Fruit fly (Drosophila melanogaster): Measurements from ENCODE around the gene Ubr3.

Gene Ubr3

DNA sequence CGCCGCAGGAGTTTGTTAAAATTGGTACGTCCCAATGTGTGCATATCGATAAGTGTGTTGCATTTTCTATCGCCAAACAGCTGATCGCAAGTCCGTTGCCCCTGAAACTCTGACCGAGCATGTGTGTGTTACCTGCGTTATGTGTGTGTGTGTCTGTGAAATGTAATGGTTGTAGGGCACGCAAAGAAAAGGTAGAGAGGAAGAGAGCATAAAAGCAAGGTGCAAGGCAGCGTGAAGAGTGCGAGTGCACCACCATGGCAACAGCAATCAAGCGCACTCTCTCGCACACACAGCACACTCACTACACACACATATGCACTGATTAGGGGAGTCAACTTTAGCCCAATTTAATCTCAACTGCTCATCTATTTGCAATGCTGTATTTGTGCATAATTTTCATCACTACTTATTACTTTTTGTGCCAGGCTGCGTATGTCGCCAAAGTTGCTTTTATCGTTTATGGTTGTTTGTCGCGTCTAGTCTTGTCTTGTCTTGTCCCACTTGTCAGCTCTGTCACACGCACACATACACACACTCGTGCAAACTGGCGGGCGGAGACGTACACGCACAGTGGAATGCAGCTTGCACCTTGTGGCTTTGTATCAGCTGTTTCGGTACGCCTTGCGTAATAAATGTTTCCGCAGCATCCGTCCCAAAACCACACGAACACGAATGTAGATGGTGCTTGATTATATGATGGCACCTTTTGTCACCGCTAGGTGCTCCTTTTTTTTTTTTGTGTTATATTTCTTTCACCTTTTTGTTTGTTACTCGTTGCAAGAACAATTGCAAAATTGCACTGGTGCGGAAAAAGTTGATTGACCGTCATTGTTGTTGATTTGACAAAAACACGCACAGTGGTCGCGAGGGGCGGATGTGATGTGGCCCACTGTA is 2.1 kb downstream of the Ubr3 start (continued):
- TF ChIP-seq CG17361 (GFP tag; IDR thresholded peaks at IDR 0.05) (peak; percentile 95), dan (GFP tag; IDR thresholded peaks at IDR 0.05) (peak; percentile 61), CG6272 (GFP tag; IDR thresholded peaks at IDR 0.05) (peak; percentile 47; the same call in 1 of the 2 replicates), CG4360 (GFP tag; IDR thresholded peaks at IDR 0.05) (no peak), Poxn (GFP tag; IDR thresholded peaks at IDR 0.05) (no peak), Bgb (GFP tag; IDR thresholded peaks at IDR 0.05; ENCODE audit: partially characterized antibody) (no peak; the same call in 1 of the 2 replicates), en (GFP tag; optimal IDR thresholded peaks at IDR 0.05) (peak; percentile 79), vvl (GFP tag; IDR thresholded peaks at IDR 0.05) (peak; percentile 73), CG14667 (GFP tag; IDR thresholded peaks at IDR 0.05) (peak; percentile 68), ac (GFP tag; optimal IDR thresholded peaks at IDR 0.05) (peak; percentile 32), h (optimal IDR thresholded peaks at IDR 0.05) (no peak), CG10654 (GFP tag; optimal IDR thresholded peaks at IDR 0.05) (peak; percentile 72), CG10147 (GFP tag; optimal IDR thresholded peaks at IDR 0.05) (peak; percentile 46), onecut (GFP tag; IDR thresholded peaks at IDR 0.05) (peak; percentile 71), CG7372 (GFP tag; IDR thresholded peaks at IDR 0.05) (peak; percentile 58; the same call in 1 of the 2 replicates), CG14441 (GFP tag; IDR thresholded peaks at IDR 0.05) (peak; percentile 64), MBD-R2 (GFP tag; IDR thresholded peaks at IDR 0.05) (no peak), CG14710 (tag; optimal IDR thresholded peaks at IDR 0.05) (peak; percentile 90), NfI (GFP tag; optimal IDR thresholded peaks at IDR 0.05) (peak; percentile 80), CG8281 (tag; optimal IDR thresholded peaks at IDR 0.05) (peak; percentile 65), zf30C (GFP tag; optimal IDR thresholded peaks at IDR 0.05) (no peak), unpg (GFP tag; optimal IDR thresholded peaks at IDR 0.05) (peak; percentile 71), ranshi (GFP tag; IDR thresholded peaks at IDR 0.05) (no peak; the same call in 1 of the 2 replicates), CG15011 (GFP tag; optimal IDR thresholded peaks at IDR 0.05) (peak; percentile 47), bcd (GFP tag; optimal IDR thresholded peaks at IDR 0.05) (peak; percentile 87), Meics (GFP tag; optimal IDR thresholded peaks at IDR 0.05) (peak; percentile 68), CG17359 (tag; optimal IDR thresholded peaks at IDR 0.05) (peak; percentile 77), CG3995 (GFP tag; optimal IDR thresholded peaks at IDR 0.05) (no peak), ewg (GFP tag; optimal IDR thresholded peaks at IDR 0.05) (peak; percentile 80), CG30431 (GFP tag; optimal IDR thresholded peaks at IDR 0.05) (peak; percentile 86), Atf-2 (GFP tag; optimal IDR thresholded peaks at IDR 0.05) (peak; percentile 85), ken (GFP tag; IDR thresholded peaks at IDR 0.05) (peak; percentile 66; the same call in 2 of the 3 replicates), insv (GFP tag; optimal IDR thresholded peaks at IDR 0.05) (peak; percentile 21 to 49), CG4424 (GFP tag; optimal IDR thresholded peaks at IDR 0.05) (peak; percentile 87), CG4820 (GFP tag; optimal IDR thresholded peaks at IDR 0.05) (peak; percentile 73), CG16863 (GFP tag; optimal IDR thresholded peaks at IDR 0.05) (peak; percentile 89), her (GFP tag; optimal IDR thresholded peaks at IDR 0.05) (peak; percentile 53), CrebB (tag; optimal IDR thresholded peaks at IDR 0.05) (peak; percentile 2), Gsc (GFP tag; IDR thresholded peaks at IDR 0.05) (no peak; the same call in none of the 2 replicates), hth (optimal IDR thresholded peaks at IDR 0.05) (no peak), B-H2 (GFP tag; optimal IDR thresholded peaks at IDR 0.05) (no peak), ems (GFP tag; optimal IDR thresholded peaks at IDR 0.05) (peak; percentile 74), lilli (GFP tag; optimal IDR thresholded peaks at IDR 0.05) (peak; percentile 62), tap (tag; optimal IDR thresholded peaks at IDR 0.05) (peak; percentile 52), jumu (GFP tag; optimal IDR thresholded peaks at IDR 0.05) (peak; percentile 89), nom (GFP tag; optimal IDR thresholded peaks at IDR 0.05) (peak; percentile 40), CG16815 (GFP tag; optimal IDR thresholded peaks at IDR 0.05) (peak; percentile 87), CG17829 (tag; optimal IDR thresholded peaks at IDR 0.05) (peak; percentile 83), CG10209 (GFP tag; optimal IDR thresholded peaks at IDR 0.05) (peak; percentile 82), CG32772 (GFP tag; IDR thresholded peaks at IDR 0.05) (peak; percentile 76)

Data from whole organism, embryonic.